Fruit fly (Drosophila melanogaster) Kc167 (cell line): ENCODE data around the gene unc-4.

Experiments
- Myc ChIP-seq: fragments of >200 bp; optimal IDR thresholded peaks from 2 replicates; lab custom pipeline; 2017; ENCODE audit warnings: missing external identifiers
- Sin3A ChIP-seq: fragments of >200 bp; optimal IDR thresholded peaks from 2 replicates; lab custom pipeline; 2018; ENCODE audit warnings: missing external identifiers
- h ChIP-seq: fragments of >200 bp; optimal IDR thresholded peaks from 3 replicates; lab custom pipeline; 2018; ENCODE audit warnings: missing external identifiers
- insv ChIP-seq: fragments of >200 bp; optimal IDR thresholded peaks from 3 replicates; lab custom pipeline; 2018; ENCODE audit warnings: missing external identifiers
- psq ChIP-seq: fragments of >200 bp; optimal IDR thresholded peaks from 2 replicates; lab custom pipeline; 2017; ENCODE audit warnings: missing external identifiers
- ttk ChIP-seq: sonication (Bioruptor generic); optimal IDR thresholded peaks from 2 replicates; lab custom pipeline; 2017; ENCODE audit warnings: missing external identifiers

DNA sequence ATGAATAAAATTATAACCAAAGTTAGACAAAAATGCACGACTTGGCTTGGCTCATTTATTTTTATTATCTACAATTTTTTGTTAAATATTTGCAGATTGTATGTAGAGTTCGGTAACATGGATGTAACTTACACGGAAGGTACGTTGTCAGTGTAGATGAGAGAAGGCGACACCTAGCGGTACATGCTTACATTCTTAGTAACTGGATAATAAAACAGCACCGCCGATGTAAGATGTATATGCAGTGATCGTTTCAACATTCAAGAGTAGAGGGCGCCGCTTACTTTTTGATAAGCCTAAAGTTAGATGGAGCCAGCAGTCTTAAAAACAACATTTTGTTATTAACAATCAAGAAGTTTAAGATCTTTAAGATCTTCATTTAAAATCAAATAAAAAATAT, 16.7 kb upstream of the unc-4 start:
- TF ChIP-seq Myc (lab: Kevin White, UChicago): no peak
- TF ChIP-seq h: no peak
- no peak for TF ChIP-seq ttk (lab: Kevin White, UChicago)
- no peak for TF ChIP-seq Sin3A (lab: Kevin White, UChicago)
- no peak for TF ChIP-seq psq (lab: Kevin White, UChicago)
- no peak for TF ChIP-seq insv (lab: Kevin White, UChicago)
